Fruit fly (Drosophila melanogaster) whole organism, embryonic: ENCODE data around the gene CG33510.

Experiments used
- Ada2b ChIP-seq: fragments of 200-800 bp; sonication (Bioruptor generic); IDR thresholded peaks from 2 replicates; pipeline ENCODE4 v1.3.6; 2022; ENCODE audit warnings: missing biosample characterization, missing genetic modification characterization
- B-H1 ChIP-seq: fragments of 200-800 bp; sonication (Bioruptor generic); IDR thresholded peaks from 3 replicates; pipeline ENCODE4 v1.3.6; 2022; ENCODE audit warnings: missing biosample characterization, missing genetic modification characterization
- Blimp-1 ChIP-seq: fragments of 200-800 bp; sonication (Bioruptor generic); optimal IDR thresholded peaks from 3 replicates; lab custom pipeline; 2018; ENCODE audit warnings: missing biosample characterization, missing genetic modification characterization, mild to moderate bottlenecking, moderate library complexity, missing genetic modification reagents
- CG10209 ChIP-seq: fragments of 200-800 bp; sonication (Bioruptor generic); optimal IDR thresholded peaks from 3 replicates; lab custom pipeline; 2017; ENCODE audit warnings: missing biosample characterization, mild to moderate bottlenecking, missing genetic modification characterization, missing genetic modification reagents
- CG10654 ChIP-seq: fragments of 200-800 bp; sonication (Bioruptor generic); optimal IDR thresholded peaks from 2 replicates; lab custom pipeline; 2016; ENCODE audit warnings: missing biosample characterization, missing genetic modification characterization
- CG11093 ChIP-seq: fragments of 200-800 bp; sonication (Bioruptor generic); IDR thresholded peaks from 3 replicates; pipeline ENCODE4 v1.3.6; 2022; ENCODE audit warnings: missing biosample characterization, missing genetic modification characterization
- CG11695 ChIP-seq: fragments of 200-800 bp; sonication (Bioruptor generic); IDR thresholded peaks from 3 replicates; pipeline ENCODE4 v1.3.6; 2022; ENCODE audit warnings: missing biosample characterization, missing genetic modification characterization
- CG13775 ChIP-seq: fragments of 200-800 bp; sonication (Bioruptor generic); optimal IDR thresholded peaks from 3 replicates; lab custom pipeline; 2017; ENCODE audit warnings: missing biosample characterization, mild to moderate bottlenecking, missing genetic modification characterization
- CG14710 ChIP-seq: fragments of 200-800 bp; sonication (Bioruptor generic); optimal IDR thresholded peaks from 3 replicates; lab custom pipeline; 2019; ENCODE audit warnings: missing biosample characterization, mild to moderate bottlenecking, missing genetic modification characterization, moderate library complexity
- CG15601 ChIP-seq: fragments of 200-800 bp; sonication (Bioruptor generic); optimal IDR thresholded peaks from 3 replicates; lab custom pipeline; 2019; ENCODE audit warnings: missing biosample characterization, mild to moderate bottlenecking, missing genetic modification characterization, moderate library complexity
- CG15696 ChIP-seq: fragments of 200-800 bp; sonication (Bioruptor generic); optimal IDR thresholded peaks from 2 replicates; lab custom pipeline; 2019; ENCODE audit warnings: missing biosample characterization, mild to moderate bottlenecking, missing genetic modification characterization, moderate library complexity
- CG17568 ChIP-seq: fragments of 200-800 bp; sonication (Bioruptor generic); optimal IDR thresholded peaks from 2 replicates; lab custom pipeline; 2018; ENCODE audit warnings: missing biosample characterization, mild to moderate bottlenecking, missing genetic modification characterization, moderate library complexity
- CG3163 ChIP-seq: fragments of 200-800 bp; sonication (Bioruptor generic); optimal IDR thresholded peaks from 3 replicates; lab custom pipeline; 2016; ENCODE audit warnings: missing biosample characterization, missing genetic modification characterization
- CG3995 ChIP-seq: fragments of 200-800 bp; sonication (Bioruptor generic); optimal IDR thresholded peaks from 3 replicates; lab custom pipeline; 2016; ENCODE audit warnings: missing biosample characterization, missing genetic modification characterization
- CG42726 ChIP-seq: fragments of 200-800 bp; sonication (Bioruptor generic); IDR thresholded peaks from 2 replicates; pipeline ENCODE4 v1.3.6; 2022; ENCODE audit warnings: missing biosample characterization, missing genetic modification characterization; ENCODE audit not compliant: partially characterized antibody
- CG4730 ChIP-seq: fragments of 200-800 bp; sonication (Bioruptor generic); IDR thresholded peaks from 2 replicates; pipeline ENCODE4 v1.3.6; 2022; ENCODE audit warnings: missing biosample characterization, missing genetic modification characterization
- CG7357 ChIP-seq: fragments of 200-800 bp; sonication (Bioruptor generic); IDR thresholded peaks from 3 replicates; pipeline ENCODE4 v1.3.6; 2022; ENCODE audit warnings: missing biosample characterization, missing genetic modification characterization
- CG9215 ChIP-seq: fragments of 200-800 bp; sonication (Bioruptor generic); IDR thresholded peaks from 2 replicates; pipeline ENCODE4 v1.3.6; 2022; ENCODE audit warnings: missing biosample characterization, missing genetic modification characterization
- D ChIP-seq, 2 experiments: fragments of 200-800 bp in 1 of 2; fragments of >200 bp in 1 of 2; sonication (Bioruptor generic) in 1 of 2; optimal IDR thresholded peaks; 2 replicates in 1 of 2; 3 replicates in 1 of 2; lab custom pipeline; 2017; ENCODE audit warnings: mild to moderate bottlenecking in 1 of 2, missing biosample characterization in 1 of 2, missing genetic modification characterization in 1 of 2, missing genetic modification reagents in 1 of 2
- Dll ChIP-seq: fragments of 200-800 bp; sonication (Bioruptor generic); IDR thresholded peaks from 4 replicates; pipeline ENCODE4 v1.3.6; 2022; ENCODE audit warnings: missing biosample characterization, missing genetic modification characterization; ENCODE audit not compliant: partially characterized antibody
- Doc2 ChIP-seq: fragments of 200-800 bp; sonication (Bioruptor generic); IDR thresholded peaks from 2 replicates; pipeline ENCODE4 v1.3.6; 2022; ENCODE audit warnings: missing biosample characterization, missing genetic modification characterization
- Hand ChIP-seq: fragments of 200-800 bp; sonication (Bioruptor generic); optimal IDR thresholded peaks from 2 replicates; lab custom pipeline; 2017; ENCODE audit warnings: mild to moderate bottlenecking, missing biosample characterization, missing genetic modification reagents, missing genetic modification characterization
- Hmr ChIP-seq: fragments of 200-800 bp; sonication (Bioruptor generic); optimal IDR thresholded peaks from 3 replicates; lab custom pipeline; 2017; ENCODE audit warnings: mild to moderate bottlenecking, missing biosample characterization, missing genetic modification reagents, missing genetic modification characterization
- Hr51 ChIP-seq, 2 experiments: fragments of 200-800 bp; sonication (Bioruptor generic); optimal IDR thresholded peaks; 2 replicates in 1 of 2; 3 replicates in 1 of 2; lab custom pipeline; 2016 to 2018; ENCODE audit warnings: missing biosample characterization in 2 of 2, missing genetic modification characterization in 2 of 2, mild to moderate bottlenecking in 1 of 2, moderate library complexity in 1 of 2
- Meics ChIP-seq: fragments of 200-800 bp; sonication (Bioruptor generic); optimal IDR thresholded peaks from 2 replicates; lab custom pipeline; 2017; ENCODE audit warnings: missing biosample characterization, mild to moderate bottlenecking, missing genetic modification characterization
- NK7.1 ChIP-seq: fragments of 200-800 bp; sonication (Bioruptor generic); optimal IDR thresholded peaks from 3 replicates; lab custom pipeline; 2016; ENCODE audit warnings: missing biosample characterization, missing genetic modification characterization
- Neu2 ChIP-seq: fragments of 200-800 bp; sonication (Bioruptor generic); optimal IDR thresholded peaks from 3 replicates; lab custom pipeline; 2016; ENCODE audit warnings: missing biosample characterization, missing genetic modification characterization, borderline replicate concordance
- Nf-YA ChIP-seq: fragments of 200-800 bp; sonication (Bioruptor generic); IDR thresholded peaks from 2 replicates; pipeline ENCODE4 v1.3.6; 2022; ENCODE audit warnings: missing biosample characterization, missing genetic modification characterization
- Nf-YB ChIP-seq: fragments of 200-800 bp; sonication (Bioruptor generic); optimal IDR thresholded peaks from 3 replicates; lab custom pipeline; 2019; ENCODE audit warnings: missing biosample characterization, mild to moderate bottlenecking, missing genetic modification characterization, moderate library complexity
- Ptx1 ChIP-seq: fragments of 200-800 bp; sonication (Bioruptor generic); IDR thresholded peaks from 2 replicates; pipeline ENCODE4 v1.3.6; 2022; ENCODE audit warnings: missing biosample characterization, missing genetic modification characterization
- Sin3A ChIP-seq: fragments of >200 bp; optimal IDR thresholded peaks from 2 replicates; lab custom pipeline; 2018
- abd-A ChIP-seq: fragments of 200-800 bp; sonication (Bioruptor generic); optimal IDR thresholded peaks from 3 replicates; lab custom pipeline; 2019; ENCODE audit warnings: missing biosample characterization, mild to moderate bottlenecking, missing genetic modification characterization, moderate library complexity
- bab2 ChIP-seq: fragments of 200-800 bp; sonication (Bioruptor generic); optimal IDR thresholded peaks from 2 replicates; lab custom pipeline; 2016; ENCODE audit warnings: missing biosample characterization, missing genetic modification characterization
- br ChIP-seq: fragments of >200 bp; optimal IDR thresholded peaks from 2 replicates; lab custom pipeline; 2017
- bsh ChIP-seq, 2 experiments: fragments of 200-800 bp; sonication (Bioruptor generic); optimal IDR thresholded peaks; 2 replicates each; lab custom pipeline; 2017 to 2018; ENCODE audit warnings: mild to moderate bottlenecking in 2 of 2, missing biosample characterization in 2 of 2, missing genetic modification characterization in 2 of 2, moderate library complexity in 1 of 2
- fd64A ChIP-seq: fragments of 200-800 bp; sonication (Bioruptor generic); optimal IDR thresholded peaks from 3 replicates; lab custom pipeline; 2018; ENCODE audit warnings: missing biosample characterization, mild to moderate bottlenecking, missing genetic modification characterization
- gem ChIP-seq: fragments of 200-800 bp; sonication (Bioruptor generic); optimal IDR thresholded peaks from 2 replicates; lab custom pipeline; 2019; ENCODE audit warnings: missing biosample characterization, mild to moderate bottlenecking, missing genetic modification characterization, moderate library complexity
- grn ChIP-seq: fragments of 200-800 bp; sonication (Bioruptor generic); optimal IDR thresholded peaks from 3 replicates; lab custom pipeline; 2017; ENCODE audit warnings: missing biosample characterization, missing genetic modification characterization
- gsb ChIP-seq: fragments of 200-800 bp; sonication (Bioruptor generic); IDR thresholded peaks from 2 replicates; pipeline ENCODE4 v1.3.6; 2022; ENCODE audit warnings: missing biosample characterization, missing genetic modification characterization
- kay ChIP-seq: fragments of 200-800 bp; sonication (Bioruptor generic); optimal IDR thresholded peaks from 2 replicates; lab custom pipeline; 2016; ENCODE audit warnings: missing biosample characterization, missing genetic modification characterization
- knrl ChIP-seq: fragments of 200-800 bp; sonication (Bioruptor generic); IDR thresholded peaks from 3 replicates; pipeline ENCODE4 v1.3.6; 2022; ENCODE audit warnings: missing biosample characterization, missing genetic modification characterization; ENCODE audit not compliant: partially characterized antibody
- lmd ChIP-seq: fragments of 200-800 bp; sonication (Bioruptor generic); IDR thresholded peaks from 2 replicates; pipeline ENCODE4 v1.3.6; 2022; ENCODE audit warnings: missing biosample characterization, missing genetic modification characterization
- pzg ChIP-seq: fragments of 200-800 bp; sonication (Bioruptor generic); optimal IDR thresholded peaks from 3 replicates; lab custom pipeline; 2018; ENCODE audit warnings: missing biosample characterization, mild to moderate bottlenecking, missing genetic modification characterization, moderate library complexity
- run ChIP-seq: fragments of 200-800 bp; sonication (Bioruptor generic); optimal IDR thresholded peaks from 3 replicates; lab custom pipeline; 2018; ENCODE audit warnings: missing biosample characterization, mild to moderate bottlenecking, missing genetic modification characterization
- sens ChIP-seq: fragments of 200-800 bp; sonication (Bioruptor generic); peaks from one replicate; lab custom pipeline; 2016; ENCODE audit warnings: missing biosample characterization, missing genetic modification characterization
- sim ChIP-seq: fragments of 200-800 bp; sonication (Bioruptor generic); IDR thresholded peaks from 2 replicates; pipeline ENCODE4 v1.3.6; 2022; ENCODE audit warnings: missing biosample characterization, missing genetic modification characterization
- sqz ChIP-seq: fragments of 200-800 bp; sonication (Bioruptor generic); optimal IDR thresholded peaks from 3 replicates; lab custom pipeline; 2018; ENCODE audit warnings: missing biosample characterization, mild to moderate bottlenecking, missing genetic modification characterization
- stc ChIP-seq: fragments of 200-800 bp; sonication (Bioruptor generic); IDR thresholded peaks from 2 replicates; pipeline ENCODE4 v1.3.6; 2022; ENCODE audit warnings: missing biosample characterization, missing genetic modification characterization
- tgo ChIP-seq: fragments of 200-800 bp; sonication (Bioruptor generic); IDR thresholded peaks from 3 replicates; pipeline ENCODE4 v1.3.6; 2022; ENCODE audit warnings: missing biosample characterization, missing genetic modification characterization
- twi ChIP-seq: fragments of 200-800 bp; optimal IDR thresholded peaks from 2 replicates; lab custom pipeline; 2019; ENCODE audit warnings: missing biosample characterization, mild to moderate bottlenecking, missing genetic modification characterization, moderate library complexity

The CG33510 gene

dm6 chr2L:21108759-21109282 is 24.7 kb upstream of the CG33510 start (continued):
- TF ChIP-seq CG10654 (GFP tag; lab: Kevin White, UChicago) (peak; percentile 41), Nf-YA (GFP tag; lab: Robert Waterston, UW) (0 out of 2 replicates have a peak, but pooled peaks have one; percentile 38), Ada2b (GFP tag; lab: Robert Waterston, UW) (peak; percentile 66), CG10209 (peak; percentile 61), CG3163 (no peak), CG14710 (tag; lab: Kevin White, UChicago) (peak; percentile 69), tgo (GFP tag; lab: Robert Waterston, UW) (peak; percentile 62; the same call in 2 of the 3 replicates), CG15696 (peak; percentile 55), CG15601 (peak; percentile 56), stc (0 out of 2 replicates have a peak, but pooled peaks have one; percentile 9), grn (peak; percentile 27), run (peak; percentile 20), twi (tag; lab: Kevin White, UChicago) (peak; percentile 86), gem (tag; lab: Kevin White, UChicago) (peak; percentile 82), Hr51 (GFP tag; optimal IDR thresholded peaks at IDR 0.05; lab: Kevin White, UChicago) (peak; percentile 33 to 74), CG4730 (GFP tag; lab: Robert Waterston, UW) (no peak), Sin3A (lab: Kevin White, UChicago) (no peak), B-H1 (GFP tag; lab: Robert Waterston, UW) (peak; percentile 37; the same call in 2 of the 3 replicates), CG17568 (GFP tag; lab: Kevin White, UChicago) (peak; percentile 9), CG11093 (GFP tag; lab: Robert Waterston, UW) (no peak), sens (GFP tag; lab: Kevin White, UChicago) (peak; percentile 95), bab2 (GFP tag; lab: Kevin White, UChicago) (peak; percentile 48), sqz (peak; percentile 31), Hand (GFP tag; lab: Kevin White, UChicago) (no peak), gsb (no peak), CG11695 (GFP tag; lab: Robert Waterston, UW) (0 out of 3 replicates have a peak, but pooled peaks have one; percentile 10), knrl (GFP tag; lab: Robert Waterston, UW) (no peak), CG42726 (GFP tag; lab: Robert Waterston, UW) (no peak), CG3995 (GFP tag; lab: Kevin White, UChicago) (no peak), Nf-YB (GFP tag; lab: Kevin White, UChicago) (no peak), br (lab: Kevin White, UChicago) (no peak), pzg (GFP tag; lab: Kevin White, UChicago) (no peak), sim (GFP tag; lab: Robert Waterston, UW) (0 out of 2 replicates have a peak, but pooled peaks have one; percentile 37), CG13775 (GFP tag; lab: Kevin White, UChicago) (peak; percentile 67), CG7357 (GFP tag; lab: Robert Waterston, UW) (no peak), Dll (no peak), Blimp-1 (GFP tag; lab: Kevin White, UChicago) (peak; percentile 54), kay (no peak), abd-A (tag; lab: Kevin White, UChicago) (no peak), bsh (GFP tag; optimal IDR thresholded peaks at IDR 0.05; lab: Kevin White, UChicago) (peak in 1 of 2 experiments; percentile 78), NK7.1 (GFP tag; lab: Kevin White, UChicago) (no peak), CG9215 (no peak), Doc2 (GFP tag; lab: Robert Waterston, UW) (no peak), Meics (peak; percentile 22), D (optimal IDR thresholded peaks at IDR 0.05; lab: Kevin White, UChicago) (no peak), D (GFP tag; optimal IDR thresholded peaks at IDR 0.05; lab: Kevin White, UChicago) (peak; percentile 60), Hmr (GFP tag; lab: Kevin White, UChicago) (peak; percentile 49), fd64A (no peak), Ptx1 (GFP tag; lab: Robert Waterston, UW) (no peak; the same call in 1 of the 2 replicates), Neu2 (GFP tag; lab: Kevin White, UChicago) (no peak), lmd (GFP tag; lab: Robert Waterston, UW) (peak; percentile 61)
